Worm (Caenorhabditis elegans) whole organism, early embryonic: ENCODE measurements around the gene catp-7.

Experiments
- B0310.2 ChIP-seq: sonication (generic microtip); optimal IDR thresholded peaks from 2 replicates; lab custom pipeline; 2016; ENCODE audit warnings: mild to moderate bottlenecking, missing genetic modification characterization, missing compliant biosample characterization
- F13C5.2 ChIP-seq: sonication (generic microtip); optimal IDR thresholded peaks from 2 replicates; lab custom pipeline; 2017; ENCODE audit warnings: mild to moderate bottlenecking, missing genetic modification characterization, inconsistent platforms, missing compliant biosample characterization
- aly-1 ChIP-seq: sonication (generic microtip); optimal IDR thresholded peaks from 2 replicates; lab custom pipeline; 2016; ENCODE audit warnings: missing genetic modification characterization, missing compliant biosample characterization
- ama-1 ChIP-seq: fragments of 150-350 bp; optimal IDR thresholded peaks from 2 replicates; lab custom pipeline; 2014
- ceh-13 ChIP-seq: fragments of 200-800 bp; sonication (Bioruptor generic); optimal IDR thresholded peaks from 2 replicates; lab custom pipeline; 2018; ENCODE audit warnings: mild to moderate bottlenecking, missing genetic modification characterization, missing compliant biosample characterization
- ceh-36 ChIP-seq: sonication (generic microtip); optimal IDR thresholded peaks from 2 replicates; lab custom pipeline; 2016; ENCODE audit warnings: missing genetic modification characterization, inconsistent platforms, missing compliant biosample characterization
- ets-7 ChIP-seq: sonication (generic microtip); optimal IDR thresholded peaks from 2 replicates; lab custom pipeline; 2016; ENCODE audit warnings: missing genotype, missing genetic modification characterization, missing compliant biosample characterization
- flt-1 ChIP-seq: fragments of 200-800 bp; sonication (Bioruptor generic); IDR thresholded peaks from 2 replicates; pipeline ENCODE4 v1.3.6; 2022; ENCODE audit warnings: missing genetic modification characterization, missing compliant biosample characterization
- hmbx-1 ChIP-seq: sonication (generic microtip); optimal IDR thresholded peaks from 2 replicates; lab custom pipeline; 2016; ENCODE audit warnings: mild to moderate bottlenecking, missing genetic modification characterization, missing compliant biosample characterization
- hmg-4 ChIP-seq: fragments of 200-800 bp; sonication (Bioruptor generic); optimal IDR thresholded peaks from 2 replicates; lab custom pipeline; 2018; ENCODE audit warnings: mild to moderate bottlenecking, missing genetic modification characterization, missing compliant biosample characterization
- hnd-1 ChIP-seq: sonication (generic microtip); optimal IDR thresholded peaks from 2 replicates; lab custom pipeline; 2016; ENCODE audit warnings: missing genetic modification characterization, missing compliant biosample characterization
- pes-1 ChIP-seq: fragments of 200-800 bp; sonication (Bioruptor generic); IDR thresholded peaks from 2 replicates; pipeline ENCODE4 v1.3.6; 2022; ENCODE audit warnings: missing genetic modification reagents, missing genetic modification characterization, missing compliant biosample characterization
- scrt-1 ChIP-seq: fragments of 200-800 bp; sonication (Bioruptor generic); IDR thresholded peaks from 2 replicates; pipeline ENCODE4 v1.3.6; 2022; ENCODE audit warnings: missing genetic modification characterization, missing compliant biosample characterization
- sea-1 ChIP-seq: fragments of 200-800 bp; sonication (Bioruptor generic); conservative IDR thresholded peaks from 2 replicates; pipeline ENCODE4 v1.3.6; 2022; ENCODE audit warnings: missing genetic modification characterization, missing compliant biosample characterization
- tbx-11 ChIP-seq: fragments of 200-800 bp; sonication (Bioruptor generic); IDR thresholded peaks from 2 replicates; pipeline ENCODE4 v1.3.6; 2022; ENCODE audit warnings: missing genetic modification characterization, missing compliant biosample characterization
- tbx-37 ChIP-seq: fragments of 200-800 bp; sonication (Bioruptor generic); conservative IDR thresholded peaks from 2 replicates; pipeline ENCODE4 v1.3.6; 2022; ENCODE audit warnings: missing genetic modification reagents, missing genetic modification characterization, missing compliant biosample characterization
- tra-4 ChIP-seq: sonication (generic microtip); optimal IDR thresholded peaks from 2 replicates; lab custom pipeline; 2017; ENCODE audit warnings: missing genetic modification characterization, missing compliant biosample characterization

The catp-7 gene

ce11 chrIV:8570253-8570652 lies 15.5 kb upstream of the catp-7 start, which contains the start of gene Y59H11AM.4:
Y59H11AM.4 (minus strand) TSS chrIV:8570353.
- TF ChIP-seq ets-7: no peak
- TF ChIP-seq sea-1 (GFP tag; lab: Robert Waterston, UW): no peak
- TF ChIP-seq hmbx-1 (tag; lab: Kevin White, UChicago): no peak
- no peak for TF ChIP-seq aly-1 (tag; lab: Kevin White, UChicago)
- TF ChIP-seq tra-4 (tag; lab: Kevin White, UChicago): no peak
- no peak for TF ChIP-seq F13C5.2
- TF ChIP-seq flt-1 (GFP tag; lab: Robert Waterston, UW): no peak
- TF ChIP-seq scrt-1 (GFP tag; lab: Robert Waterston, UW): no peak

DNA sequence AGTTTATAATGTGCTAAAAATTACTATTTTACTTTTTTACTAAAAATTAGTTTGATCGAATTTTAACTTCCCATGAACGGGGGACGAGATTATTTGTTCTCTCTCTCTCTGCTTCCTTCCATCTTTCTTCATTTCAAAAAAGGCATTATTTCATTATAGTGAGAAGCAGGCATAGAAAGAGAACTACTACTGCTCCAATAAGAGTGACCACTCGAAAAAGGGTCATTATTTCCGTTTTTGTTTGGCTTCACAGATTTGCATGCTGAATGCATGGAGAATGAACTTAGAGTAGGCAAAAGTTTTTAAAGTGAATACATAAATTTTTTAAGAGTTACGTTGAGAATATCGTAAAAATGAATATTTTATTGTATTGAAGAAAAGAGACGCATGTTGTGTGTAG lies 15.1 kb upstream of the catp-7 start:
- TF ChIP-seq tra-4 (tag; lab: Kevin White, UChicago) (no peak), sea-1 (GFP tag; lab: Robert Waterston, UW) (no peak), tbx-11 (no peak), aly-1 (tag; lab: Kevin White, UChicago) (no peak), pes-1 (GFP tag; lab: Robert Waterston, UW) (no peak), ceh-36 (no peak), ama-1 (lab: Kevin White, UChicago) (no peak), ets-7 (no peak), ceh-13 (GFP tag; lab: Kevin White, UChicago) (no peak), hnd-1 (tag; lab: Kevin White, UChicago) (no peak), hmg-4 (GFP tag; lab: Kevin White, UChicago) (no peak)

ce11 chrIV:8571138-8571537 lies 14.6 kb upstream of the catp-7 start, which contains the start of gene Y59H11AM.1:
Y59H11AM.1 (plus strand) TSS chrIV:8571438.
- TF ChIP-seq scrt-1 (GFP tag; lab: Robert Waterston, UW): no peak
- no peak for TF ChIP-seq ceh-13 (GFP tag; lab: Kevin White, UChicago)
- no peak for TF ChIP-seq ceh-36
- TF ChIP-seq pes-1 (GFP tag; lab: Robert Waterston, UW): no peak
- no peak for TF ChIP-seq hnd-1 (tag; lab: Kevin White, UChicago)
- TF ChIP-seq ama-1 (lab: Kevin White, UChicago): no peak
- TF ChIP-seq B0310.2: no peak
- TF ChIP-seq tbx-37: no peak
- TF ChIP-seq hmg-4 (GFP tag; lab: Kevin White, UChicago): no peak
- TF ChIP-seq tbx-11: no peak
- no peak for TF ChIP-seq ets-7
- no peak for TF ChIP-seq F13C5.2
- no peak for TF ChIP-seq tra-4 (tag; lab: Kevin White, UChicago)
- no peak for TF ChIP-seq hmbx-1 (tag; lab: Kevin White, UChicago)
- TF ChIP-seq aly-1 (tag; lab: Kevin White, UChicago): no peak

DNA sequence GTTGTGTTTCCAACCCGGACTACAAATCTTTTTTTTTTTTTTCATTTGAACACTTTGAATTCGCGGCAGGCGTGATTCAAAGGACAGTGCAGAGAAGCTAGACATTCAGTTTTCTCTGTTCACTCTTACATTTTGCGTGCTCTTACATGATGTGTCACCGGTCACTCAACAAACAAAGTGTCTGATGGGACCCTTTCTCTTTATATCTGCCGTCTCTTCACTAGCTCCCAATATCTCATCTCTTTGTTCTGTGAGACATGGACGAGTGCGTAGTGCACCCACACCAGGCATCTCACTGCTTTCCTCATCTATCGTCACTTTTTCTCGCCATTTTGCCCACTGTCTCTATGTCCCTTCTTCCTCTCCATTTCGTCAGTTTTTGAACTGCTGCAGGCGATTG lies 1.3 kb downstream of the catp-7 start:
- TF ChIP-seq tbx-37 (no peak), flt-1 (GFP tag; lab: Robert Waterston, UW) (no peak), hnd-1 (tag; lab: Kevin White, UChicago) (no peak), sea-1 (GFP tag; lab: Robert Waterston, UW) (no peak), ets-7 (no peak), F13C5.2 (no peak), aly-1 (tag; lab: Kevin White, UChicago) (no peak), ceh-36 (no peak), tbx-11 (no peak), scrt-1 (GFP tag; lab: Robert Waterston, UW) (no peak), hmbx-1 (tag; lab: Kevin White, UChicago) (no peak)

ce11 chrIV:8587605-8588004 lies 1.8 kb downstream of the catp-7 start:
- no peak for TF ChIP-seq hmbx-1 (tag; lab: Kevin White, UChicago)
- TF ChIP-seq hmg-4 (GFP tag; lab: Kevin White, UChicago): no peak
- TF ChIP-seq ceh-36: no peak
- TF ChIP-seq B0310.2: no peak
- TF ChIP-seq tra-4 (tag; lab: Kevin White, UChicago): no peak
- TF ChIP-seq pes-1 (GFP tag; lab: Robert Waterston, UW): no peak

DNA sequence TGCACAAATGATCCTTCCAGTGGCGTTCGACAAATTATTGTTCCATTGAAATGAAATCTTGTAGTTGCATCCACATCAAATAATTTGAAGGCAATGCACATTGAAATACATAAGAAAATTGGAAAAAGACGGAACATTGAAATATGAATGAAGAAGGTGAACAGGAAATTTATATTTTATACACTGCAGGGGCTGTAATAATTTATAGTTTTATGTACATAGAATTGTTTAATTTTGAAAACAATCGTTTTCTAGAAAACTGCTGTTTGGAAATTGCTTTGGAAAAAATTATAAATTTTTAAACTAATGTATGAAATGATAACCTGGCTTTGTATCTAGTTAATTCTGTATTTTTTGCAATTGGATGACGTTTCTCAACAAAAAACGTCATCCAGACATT lies 9.5 kb downstream of the catp-7 start, which contains the start of gene Y59H11AR.3:
Gene Y59H11AR.3, minus strand, starts transcription at position 101 of the 400 bp plus-strand sequence.
- TF ChIP-seq sea-1 (GFP tag; lab: Robert Waterston, UW): no peak
- no peak for TF ChIP-seq tbx-37
- TF ChIP-seq ceh-13 (GFP tag; lab: Kevin White, UChicago): no peak
- TF ChIP-seq ets-7: no peak
- TF ChIP-seq tra-4 (tag; lab: Kevin White, UChicago): no peak
- no peak for TF ChIP-seq ceh-36
- no peak for TF ChIP-seq hnd-1 (tag; lab: Kevin White, UChicago)
- TF ChIP-seq F13C5.2: no peak
- TF ChIP-seq tbx-11: no peak
- TF ChIP-seq hmbx-1 (tag; lab: Kevin White, UChicago): no peak
- TF ChIP-seq scrt-1 (GFP tag; lab: Robert Waterston, UW): no peak
- TF ChIP-seq pes-1 (GFP tag; lab: Robert Waterston, UW): no peak
- TF ChIP-seq ama-1 (lab: Kevin White, UChicago): no peak
- TF ChIP-seq aly-1 (tag; lab: Kevin White, UChicago): no peak
- no peak for TF ChIP-seq hmg-4 (GFP tag; lab: Kevin White, UChicago)
- no peak for TF ChIP-seq flt-1 (GFP tag; lab: Robert Waterston, UW)
- no peak for TF ChIP-seq B0310.2

DNA sequence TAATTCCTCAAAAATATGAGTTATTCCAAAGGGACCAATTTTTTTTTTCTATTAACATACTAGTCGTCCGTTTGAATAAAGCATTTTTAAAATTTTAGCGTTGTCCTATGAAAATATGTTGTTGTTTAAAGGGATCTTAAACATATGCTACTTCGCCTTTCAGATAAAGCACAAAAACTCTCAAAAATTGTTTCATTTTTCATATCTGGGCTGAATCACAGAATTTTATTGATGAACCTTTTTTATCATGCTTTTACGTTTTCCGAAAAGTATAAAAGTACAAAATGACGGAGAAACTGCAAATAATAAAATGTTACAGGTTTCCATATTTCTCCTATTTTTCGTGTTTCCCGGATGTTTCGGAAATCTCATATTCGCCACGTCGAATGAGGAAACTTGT lies 10.0 kb downstream of the catp-7 start, which contains the start of gene clec-181:
Gene clec-181, plus strand, starts transcription at position 301 of the 400 bp plus-strand sequence.
- TF ChIP-seq hnd-1 (tag; lab: Kevin White, UChicago): no peak
- no peak for TF ChIP-seq flt-1 (GFP tag; lab: Robert Waterston, UW)
- TF ChIP-seq pes-1 (GFP tag; lab: Robert Waterston, UW): no peak
- no peak for TF ChIP-seq B0310.2
- TF ChIP-seq ama-1 (lab: Kevin White, UChicago): no peak
- TF ChIP-seq hmg-4 (GFP tag; lab: Kevin White, UChicago): no peak
- no peak for TF ChIP-seq scrt-1 (GFP tag; lab: Robert Waterston, UW)
- TF ChIP-seq ets-7: no peak
- TF ChIP-seq ceh-36: no peak
- TF ChIP-seq ceh-13 (GFP tag; lab: Kevin White, UChicago): no peak
- TF ChIP-seq tra-4 (tag; lab: Kevin White, UChicago): no peak
- no peak for TF ChIP-seq tbx-37
- TF ChIP-seq sea-1 (GFP tag; lab: Robert Waterston, UW): no peak
- no peak for TF ChIP-seq aly-1 (tag; lab: Kevin White, UChicago)
- no peak for TF ChIP-seq hmbx-1 (tag; lab: Kevin White, UChicago)
- no peak for TF ChIP-seq F13C5.2
- no peak for TF ChIP-seq tbx-11
